Fruit fly (Drosophila melanogaster) whole organism, wandering third instar larva: ENCODE measurements around the gene ine.

Experiments used
- CG32264 ChIP-seq: fragments of 200-800 bp; sonication (Bioruptor generic); optimal IDR thresholded peaks from 2 replicates; lab custom pipeline; 2016; ENCODE audit warnings: missing biosample characterization, missing genetic modification characterization
- CG9705 ChIP-seq: fragments of 200-800 bp; sonication (Bioruptor generic); optimal IDR thresholded peaks from 2 replicates; lab custom pipeline; 2018; ENCODE audit warnings: missing biosample characterization, mild to moderate bottlenecking, missing genetic modification characterization
- CrebA ChIP-seq: fragments of 200-800 bp; sonication (Bioruptor generic); optimal IDR thresholded peaks from 2 replicates; lab custom pipeline; 2016; ENCODE audit warnings: missing biosample characterization, mild to moderate bottlenecking, missing genetic modification characterization, borderline replicate concordance
- Dfd ChIP-seq: fragments of >200 bp; optimal IDR thresholded peaks from 2 replicates; lab custom pipeline; 2017; ENCODE audit warnings: missing biosample characterization, missing genetic modification characterization
- Dif ChIP-seq: fragments of 200-275, 200-300 bp; sonication (Bioruptor generic); optimal IDR thresholded peaks from 2 replicates; lab custom pipeline; 2018; ENCODE audit warnings: missing biosample characterization, missing genetic modification characterization; ENCODE audit not compliant: partially characterized antibody
- GATAd ChIP-seq: sonication (Bioruptor generic); optimal IDR thresholded peaks from 2 replicates; lab custom pipeline; 2016; ENCODE audit warnings: missing biosample characterization, missing genetic modification characterization
- HLH106 ChIP-seq: fragments of 200-800 bp; optimal IDR thresholded peaks from 3 replicates; lab custom pipeline; 2019; ENCODE audit warnings: missing biosample characterization, mild to moderate bottlenecking, missing genetic modification characterization, moderate library complexity
- Hr78 ChIP-seq: fragments of >200 bp; optimal IDR thresholded peaks from 2 replicates; lab custom pipeline; 2017; ENCODE audit warnings: missing biosample characterization, missing genetic modification characterization
- Hr83 ChIP-seq: fragments of 200-300 bp; sonication (Bioruptor generic); optimal IDR thresholded peaks from 2 replicates; lab custom pipeline; 2016; ENCODE audit warnings: missing biosample characterization, mild to moderate bottlenecking, missing genetic modification characterization, moderate library complexity; ENCODE audit not compliant: poor library complexity, severe bottlenecking
- Jra ChIP-seq: sonication (Bioruptor generic); optimal IDR thresholded peaks from 2 replicates; lab custom pipeline; 2016; ENCODE audit warnings: missing biosample characterization, missing genetic modification characterization
- Myc ChIP-seq: fragments of >200 bp; optimal IDR thresholded peaks from 2 replicates; lab custom pipeline; 2017
- OdsH ChIP-seq: fragments of 200-800 bp; sonication (Bioruptor generic); optimal IDR thresholded peaks from 2 replicates; lab custom pipeline; 2016; ENCODE audit warnings: missing biosample characterization, mild to moderate bottlenecking, missing genetic modification characterization
- Rel ChIP-seq, 2 experiments: fragments of 200-800 bp; sonication (Bioruptor generic) in 1 of 2; optimal IDR thresholded peaks; 2 replicates in 1 of 2; 3 replicates in 1 of 2; lab custom pipeline; 2016 to 2019; ENCODE audit warnings: mild to moderate bottlenecking in 2 of 2, missing biosample characterization in 2 of 2, missing genetic modification characterization in 2 of 2, moderate library complexity in 1 of 2
- Sp1 ChIP-seq: fragments of 200-800 bp; sonication (Bioruptor generic); optimal IDR thresholded peaks from 3 replicates; lab custom pipeline; 2019; ENCODE audit warnings: missing biosample characterization, mild to moderate bottlenecking, missing genetic modification characterization, moderate library complexity
- br ChIP-seq: fragments of 200-800 bp; sonication (Bioruptor generic); optimal IDR thresholded peaks from 2 replicates; lab custom pipeline; 2016; ENCODE audit warnings: missing biosample characterization, missing genetic modification characterization
- brk ChIP-seq: fragments of 200-800 bp; sonication (Bioruptor generic); optimal IDR thresholded peaks from 2 replicates; lab custom pipeline; 2016; ENCODE audit warnings: missing biosample characterization, mild to moderate bottlenecking, missing genetic modification characterization
- dl ChIP-seq, 2 experiments: fragments of 175-275, 200-275 bp in 1 of 2; fragments of 200-275 bp in 1 of 2; sonication (Bioruptor generic); optimal IDR thresholded peaks; lab custom pipeline; 2018; ENCODE audit warnings: mild to moderate bottlenecking in 2 of 2, missing biosample characterization in 2 of 2, missing genetic modification characterization in 2 of 2, moderate library complexity in 2 of 2; ENCODE audit not compliant: partially characterized antibody in 2 of 2, insufficient read depth in 1 of 2
- dmrt93B ChIP-seq: fragments of 200-800 bp; sonication (Bioruptor generic); optimal IDR thresholded peaks from 2 replicates; lab custom pipeline; 2018; ENCODE audit warnings: missing biosample characterization, mild to moderate bottlenecking, missing genetic modification characterization
- dsf ChIP-seq: sonication (Bioruptor generic); optimal IDR thresholded peaks from 2 replicates; lab custom pipeline; 2016; ENCODE audit warnings: missing biosample characterization, missing genetic modification characterization, borderline replicate concordance
- ey ChIP-seq: fragments of 200-800 bp; sonication (Bioruptor generic); optimal IDR thresholded peaks from 2 replicates; lab custom pipeline; 2016; ENCODE audit warnings: missing biosample characterization, missing genetic modification characterization
- foxo ChIP-seq, 2 experiments: fragments of 200-800 bp; sonication (Bioruptor generic); optimal IDR thresholded peaks; 2 replicates in 1 of 2; 3 replicates in 1 of 2; lab custom pipeline; 2016 to 2017; ENCODE audit warnings: missing biosample characterization in 2 of 2, missing genetic modification characterization in 2 of 2
- fru ChIP-seq: fragments of 200-800 bp; sonication (Bioruptor generic); optimal IDR thresholded peaks from 3 replicates; lab custom pipeline; 2016; ENCODE audit warnings: missing biosample characterization, mild to moderate bottlenecking, missing genetic modification characterization
- h ChIP-seq: fragments of 200-800 bp; sonication (Bioruptor generic); optimal IDR thresholded peaks from 3 replicates; lab custom pipeline; 2016; ENCODE audit warnings: missing biosample characterization, mild to moderate bottlenecking, missing genetic modification characterization
- psq ChIP-seq: fragments of 200-800 bp; sonication (Bioruptor generic); optimal IDR thresholded peaks from 3 replicates; lab custom pipeline; 2017; ENCODE audit warnings: missing biosample characterization, mild to moderate bottlenecking, missing genetic modification characterization, moderate library complexity
- rgr ChIP-seq: fragments of 200-800 bp; sonication (Bioruptor generic); optimal IDR thresholded peaks from 3 replicates; lab custom pipeline; 2016; ENCODE audit warnings: missing biosample characterization, mild to moderate bottlenecking, missing genetic modification characterization
- sage ChIP-seq: fragments of 200-800 bp; sonication (Bioruptor generic); optimal IDR thresholded peaks from 2 replicates; lab custom pipeline; 2016; ENCODE audit warnings: missing biosample characterization, mild to moderate bottlenecking, missing genetic modification characterization
- sv ChIP-seq: fragments of 200-800 bp; sonication (Bioruptor generic); optimal IDR thresholded peaks from 3 replicates; lab custom pipeline; 2016; ENCODE audit warnings: missing biosample characterization, missing genetic modification characterization
- tai ChIP-seq: sonication (Bioruptor generic); optimal IDR thresholded peaks from 2 replicates; lab custom pipeline; 2016; ENCODE audit warnings: missing biosample characterization, missing genetic modification characterization
- usp ChIP-seq: fragments of >200 bp; optimal IDR thresholded peaks from 2 replicates; lab custom pipeline; 2017; ENCODE audit warnings: missing biosample characterization, missing genetic modification characterization
- woc ChIP-seq: sonication (Bioruptor generic); optimal IDR thresholded peaks from 2 replicates; lab custom pipeline; 2016; ENCODE audit warnings: missing biosample characterization, mild to moderate bottlenecking, missing genetic modification characterization

The ine gene

dm6 chr2L:4454009-4454689 lies 22.7 kb downstream of the ine start, which contains the start of the genes Secp43 and ND-B8:
Gene Secp43, minus strand, starts transcription at chr2L:4454453.
Gene ND-B8, plus strand, starts transcription at chr2L:4454626.
- TF ChIP-seq h (GFP tag; lab: Kevin White, UChicago) (no peak), rgr (peak; percentile 15), Myc (peak; percentile 49)

dm6 chr2L:4452798-4453197 lies 24.0 kb downstream of the ine start, which contains the start of gene CG15439:
Gene CG15439, minus strand, starts transcription at chr2L:4453038.
- no peak for TF ChIP-seq CG32264 (GFP tag; lab: Kevin White, UChicago)
- no peak for TF ChIP-seq GATAd (GFP tag; lab: Kevin White, UChicago)
- no peak for TF ChIP-seq tai (GFP tag; lab: Kevin White, UChicago)

- peak; percentile 95 for TF ChIP-seq sage (GFP tag; lab: Kevin White, UChicago)
- TF ChIP-seq Myc, result peak; percentile 77
- peak; percentile 87 for TF ChIP-seq ey
- TF ChIP-seq foxo (GFP tag; optimal IDR thresholded peaks at IDR 0.05; lab: Kevin White, UChicago), result peak; percentile 56 to 96
- TF ChIP-seq Dif (GFP tag; lab: Kevin White, UChicago), result no peak
- peak; percentile 79 for TF ChIP-seq CG32264 (GFP tag; lab: Kevin White, UChicago)
- TF ChIP-seq psq (GFP tag; lab: Kevin White, UChicago), result peak; percentile 95
- TF ChIP-seq dl (GFP tag; optimal IDR thresholded peaks at IDR 0.05; lab: Kevin White, UChicago; ENCODE audit: insufficient read depth in 1 of 2, partially characterized antibody in 2 of 2), result no peak
- peak; percentile 96 for TF ChIP-seq rgr
- TF ChIP-seq HLH106 (tag; lab: Kevin White, UChicago), result peak; percentile 97
- TF ChIP-seq h (GFP tag; lab: Kevin White, UChicago), result peak; percentile 96
- peak; percentile 97 for TF ChIP-seq OdsH (GFP tag; lab: Kevin White, UChicago)
- TF ChIP-seq Sp1 (GFP tag; lab: Kevin White, UChicago), result peak; percentile 94
- peak; percentile 50 for TF ChIP-seq Hr83 (GFP tag; lab: Kevin White, UChicago)
- TF ChIP-seq Rel (GFP tag; optimal IDR thresholded peaks at IDR 0.05; lab: Kevin White, UChicago), result peak; percentile 39
- peak; percentile 60 for TF ChIP-seq Rel (tag; optimal IDR thresholded peaks at IDR 0.05; lab: Kevin White, UChicago)
- TF ChIP-seq GATAd (GFP tag; lab: Kevin White, UChicago), result peak; percentile 77
- peak; percentile 87 for TF ChIP-seq CG9705
- peak; percentile 89 for TF ChIP-seq dsf
- peak; percentile 92 for TF ChIP-seq fru (GFP tag; lab: Kevin White, UChicago)
- no peak for TF ChIP-seq brk
- TF ChIP-seq CrebA (GFP tag; lab: Kevin White, UChicago), result no peak
- peak; percentile 87 for TF ChIP-seq br (GFP tag; lab: Kevin White, UChicago)
- peak; percentile 97 for TF ChIP-seq dmrt93B (GFP tag; lab: Kevin White, UChicago)
- TF ChIP-seq tai (GFP tag; lab: Kevin White, UChicago), result no peak
- no peak for TF ChIP-seq Dfd
- TF ChIP-seq sv (GFP tag; lab: Kevin White, UChicago), result peak; percentile 97
- TF ChIP-seq woc, result peak; percentile 87
- no peak for TF ChIP-seq Hr78 (GFP tag; lab: Kevin White, UChicago)
- no peak for TF ChIP-seq Jra
- TF ChIP-seq usp (GFP tag; lab: Kevin White, UChicago), result no peak
- TF ChIP-seq, all 38 proteins: peak for 21
Observed at dm6 chr2L:4448582-4449016, 28.2 kb downstream of the ine start, which contains the start of gene MFS18. Gene MFS18, minus strand, starts transcription at chr2L:4448635.

- TF ChIP-seq Hr78 (GFP tag; lab: Kevin White, UChicago) (no peak), Myc (peak; percentile 34)
- TF ChIP-seq, all 38 proteins: peak for 1
Observed at dm6 chr2L:4444457-4444856, 32.4 kb downstream of the ine start, which contains the start of the genes morgue and Elp3. Gene morgue, minus strand, starts transcription at chr2L:4444680. Gene Elp3, plus strand, starts transcription at chr2L:4444732.
